Fruit fly (Drosophila melanogaster) whole organism, embryonic: Measurements from ENCODE around the gene CG14995.
A peak's percentile ranks its signal among the peaks of the same experiment; 100 is the strongest.

Experiments used
- CG12071 ChIP-seq: fragments of 200-800 bp; sonication (Bioruptor generic); optimal IDR thresholded peaks from 3 replicates; lab custom pipeline; 2018; ENCODE audit warnings: missing biosample characterization, mild to moderate bottlenecking, missing genetic modification characterization
- CG12104 ChIP-seq: fragments of 200-800 bp; sonication (Bioruptor generic); optimal IDR thresholded peaks from 3 replicates; lab custom pipeline; 2016; ENCODE audit warnings: missing biosample characterization, missing genetic modification characterization
- CG12299 ChIP-seq: fragments of 200-800 bp; sonication (Bioruptor generic); optimal IDR thresholded peaks from 2 replicates; lab custom pipeline; 2018; ENCODE audit warnings: missing biosample characterization, mild to moderate bottlenecking, missing genetic modification characterization
- CG13287 ChIP-seq: fragments of 200-800 bp; sonication (Bioruptor generic); IDR thresholded peaks from 2 replicates; pipeline ENCODE4 v1.3.6; 2022; ENCODE audit warnings: missing biosample characterization, missing genetic modification characterization; ENCODE audit not compliant: partially characterized antibody
- CG16813 ChIP-seq: fragments of 200-800 bp; sonication (Bioruptor generic); IDR thresholded peaks from 3 replicates; pipeline ENCODE4 v1.3.6; 2022; ENCODE audit warnings: missing biosample characterization, missing genetic modification characterization; ENCODE audit not compliant: partially characterized antibody
- CG17186 ChIP-seq: fragments of 200-800 bp; sonication (Bioruptor generic); optimal IDR thresholded peaks from 3 replicates; lab custom pipeline; 2017; ENCODE audit warnings: missing biosample characterization, missing genetic modification reagents, missing genetic modification characterization
- CG17802 ChIP-seq: fragments of 200-800 bp; sonication (Bioruptor generic); optimal IDR thresholded peaks from 2 replicates; lab custom pipeline; 2018; ENCODE audit warnings: missing biosample characterization, mild to moderate bottlenecking, missing genetic modification characterization, moderate library complexity
- CG1832 ChIP-seq: fragments of 200-800 bp; sonication (Bioruptor generic); optimal IDR thresholded peaks from 2 replicates; lab custom pipeline; 2017; ENCODE audit warnings: missing biosample characterization, mild to moderate bottlenecking, missing genetic modification characterization, inconsistent platforms
- CG2875 ChIP-seq: fragments of 200-800 bp; sonication (Bioruptor generic); optimal IDR thresholded peaks from 2 replicates; lab custom pipeline; 2017; ENCODE audit warnings: missing biosample characterization, mild to moderate bottlenecking, missing genetic modification characterization, missing genetic modification reagents
- CG30020 ChIP-seq: fragments of 200-800 bp; optimal IDR thresholded peaks from 2 replicates; lab custom pipeline; 2019; ENCODE audit warnings: missing biosample characterization, mild to moderate bottlenecking, missing genetic modification characterization, moderate library complexity
- CG3281 ChIP-seq: fragments of 200-800 bp; sonication (Bioruptor generic); optimal IDR thresholded peaks from 3 replicates; lab custom pipeline; 2017; ENCODE audit warnings: missing biosample characterization, mild to moderate bottlenecking, missing genetic modification characterization
- CG34224 ChIP-seq: fragments of 200-800 bp; sonication (Bioruptor generic); IDR thresholded peaks from 3 replicates; pipeline ENCODE4 v1.3.6; 2022; ENCODE audit warnings: missing biosample characterization, missing genetic modification characterization; ENCODE audit not compliant: partially characterized antibody
- CG3847 ChIP-seq: fragments of 200-800 bp; sonication (Bioruptor generic); IDR thresholded peaks from 2 replicates; pipeline ENCODE4 v1.3.6; 2022; ENCODE audit warnings: missing biosample characterization, missing genetic modification characterization
- CG4404 ChIP-seq: fragments of 200-800 bp; sonication (Bioruptor generic); IDR thresholded peaks from 2 replicates; pipeline ENCODE4 v1.3.6; 2022; ENCODE audit warnings: missing biosample characterization, missing genetic modification characterization
- CG6854 ChIP-seq: fragments of 200-800 bp; sonication (Bioruptor generic); optimal IDR thresholded peaks from 3 replicates; lab custom pipeline; 2017; ENCODE audit warnings: missing biosample characterization, mild to moderate bottlenecking, missing genetic modification characterization
- CG7745 ChIP-seq: fragments of 200-800 bp; sonication (Bioruptor generic); optimal IDR thresholded peaks from 2 replicates; lab custom pipeline; 2018; ENCODE audit warnings: missing biosample characterization, mild to moderate bottlenecking, missing genetic modification characterization, moderate library complexity
- CG8359 ChIP-seq: fragments of 200-800 bp; sonication (Bioruptor generic); optimal IDR thresholded peaks from 2 replicates; lab custom pipeline; 2017; ENCODE audit warnings: missing biosample characterization, mild to moderate bottlenecking, missing genetic modification characterization, borderline replicate concordance
- CG8478 ChIP-seq: fragments of >200 bp; optimal IDR thresholded peaks from 2 replicates; lab custom pipeline; 2018
- CG9215 ChIP-seq: fragments of 200-800 bp; sonication (Bioruptor generic); IDR thresholded peaks from 2 replicates; pipeline ENCODE4 v1.3.6; 2022; ENCODE audit warnings: missing biosample characterization, missing genetic modification characterization
- Dp ChIP-seq: fragments of 200-800 bp; sonication (Bioruptor generic); optimal IDR thresholded peaks from 2 replicates; lab custom pipeline; 2018; ENCODE audit warnings: missing biosample characterization, mild to moderate bottlenecking, missing genetic modification characterization, moderate library complexity
- Dref ChIP-seq: fragments of 200-800 bp; sonication (Bioruptor generic); IDR thresholded peaks from 2 replicates; pipeline ENCODE4 v1.3.6; 2022; ENCODE audit warnings: missing biosample characterization, missing genetic modification characterization
- Eip74EF ChIP-seq, 2 experiments: fragments of 200-800 bp in 1 of 2; fragments of >200 bp in 1 of 2; sonication (Bioruptor generic) in 1 of 2; optimal IDR thresholded peaks; 2 replicates each; lab custom pipeline; 2017 to 2019; ENCODE audit warnings: missing biosample characterization in 2 of 2, missing genetic modification characterization in 2 of 2, mild to moderate bottlenecking in 1 of 2, moderate library complexity in 1 of 2
- Lhr ChIP-seq: fragments of 200-800 bp; sonication (Bioruptor generic); optimal IDR thresholded peaks from 3 replicates; lab custom pipeline; 2017; ENCODE audit warnings: mild to moderate bottlenecking, missing biosample characterization, missing genetic modification reagents, missing genetic modification characterization
- MESR4 ChIP-seq: fragments of 200-800 bp; sonication (Bioruptor generic); optimal IDR thresholded peaks from 2 replicates; lab custom pipeline; 2018; ENCODE audit warnings: missing biosample characterization, mild to moderate bottlenecking, missing genetic modification characterization, moderate library complexity
- Mad ChIP-seq: fragments of 200-800 bp; sonication (Bioruptor generic); optimal IDR thresholded peaks from 2 replicates; lab custom pipeline; 2016; ENCODE audit warnings: missing biosample characterization, missing genetic modification characterization
- Optix ChIP-seq: fragments of 200-800 bp; sonication (Bioruptor generic); IDR thresholded peaks from 3 replicates; pipeline ENCODE4 v1.3.6; 2022; ENCODE audit warnings: missing biosample characterization, missing genetic modification characterization
- Poxn ChIP-seq: fragments of 200-800 bp; sonication (Bioruptor generic); IDR thresholded peaks from 2 replicates; pipeline ENCODE4 v1.3.6; 2022; ENCODE audit warnings: missing biosample characterization, missing genetic modification characterization
- Sry-β ChIP-seq: fragments of 200-800 bp; sonication (Bioruptor generic); optimal IDR thresholded peaks from 2 replicates; lab custom pipeline; 2018; ENCODE audit warnings: missing biosample characterization, mild to moderate bottlenecking, missing genetic modification characterization, moderate library complexity
- Tbp ChIP-seq: fragments of >200 bp; optimal IDR thresholded peaks from 2 replicates; lab custom pipeline; 2018; ENCODE audit warnings: missing biosample characterization, missing genetic modification characterization
- aop ChIP-seq: fragments of 200-800 bp; sonication (Bioruptor generic); IDR thresholded peaks from 2 replicates; pipeline ENCODE4 v1.3.6; 2022; ENCODE audit warnings: missing biosample characterization, missing genetic modification characterization
- cwo ChIP-seq: fragments of 200-800 bp; sonication (Bioruptor generic); optimal IDR thresholded peaks from 3 replicates; lab custom pipeline; 2017; ENCODE audit warnings: missing biosample characterization, missing genetic modification characterization, mild to moderate bottlenecking, moderate library complexity, missing genetic modification reagents
- dm ChIP-seq: fragments of 200-800 bp; sonication (Bioruptor generic); optimal IDR thresholded peaks from 3 replicates; lab custom pipeline; 2016; ENCODE audit warnings: missing biosample characterization, missing genetic modification characterization
- eve ChIP-seq, 2 experiments: fragments of >200 bp; optimal IDR thresholded peaks; 2 replicates each; lab custom pipeline; 2017; ENCODE audit warnings: missing biosample characterization in 2 of 2, missing genetic modification characterization in 2 of 2
- fd96Cb ChIP-seq: fragments of 200-800 bp; sonication (Bioruptor generic); optimal IDR thresholded peaks from 2 replicates; lab custom pipeline; 2018; ENCODE audit warnings: missing biosample characterization, mild to moderate bottlenecking, missing genetic modification characterization, moderate library complexity
- grn ChIP-seq: fragments of 200-800 bp; sonication (Bioruptor generic); optimal IDR thresholded peaks from 3 replicates; lab custom pipeline; 2017; ENCODE audit warnings: missing biosample characterization, missing genetic modification characterization
- gro ChIP-seq: fragments of 200-800 bp; sonication (Bioruptor generic); optimal IDR thresholded peaks from 2 replicates; lab custom pipeline; 2016; ENCODE audit warnings: missing biosample characterization, missing genetic modification characterization
- insv ChIP-seq, 2 experiments: fragments of 200-800 bp; sonication (Bioruptor generic); optimal IDR thresholded peaks; 3 replicates each; lab custom pipeline; 2016 to 2018; ENCODE audit warnings: missing biosample characterization in 2 of 2, missing genetic modification characterization in 2 of 2
- jigr1 ChIP-seq: fragments of 200-800 bp; sonication (Bioruptor generic); IDR thresholded peaks from 3 replicates; pipeline ENCODE4 v1.3.6; 2022; ENCODE audit warnings: missing biosample characterization, missing genetic modification characterization
- lab ChIP-seq: fragments of 200-800 bp; sonication (Bioruptor generic); optimal IDR thresholded peaks from 3 replicates; lab custom pipeline; 2017; ENCODE audit warnings: missing biosample characterization, missing genetic modification characterization, mild to moderate bottlenecking, moderate library complexity, missing genetic modification reagents
- nau ChIP-seq: fragments of 200-800 bp; sonication (Bioruptor generic); optimal IDR thresholded peaks from 3 replicates; lab custom pipeline; 2017; ENCODE audit warnings: missing biosample characterization, mild to moderate bottlenecking, missing genetic modification characterization, missing genetic modification reagents
- nerfin-2 ChIP-seq: fragments of 200-800 bp; sonication (Bioruptor generic); IDR thresholded peaks from 2 replicates; pipeline ENCODE4 v1.3.6; 2022; ENCODE audit warnings: missing biosample characterization, missing genetic modification characterization; ENCODE audit not compliant: partially characterized antibody
- nmo ChIP-seq: fragments of 200-800 bp; sonication (Bioruptor generic); optimal IDR thresholded peaks from 2 replicates; lab custom pipeline; 2018; ENCODE audit warnings: missing biosample characterization, mild to moderate bottlenecking, missing genetic modification characterization, moderate library complexity
- ro ChIP-seq: fragments of 200-800 bp; sonication (Bioruptor generic); IDR thresholded peaks from 2 replicates; pipeline ENCODE4 v1.3.6; 2022; ENCODE audit warnings: missing biosample characterization, missing genetic modification characterization
- run ChIP-seq: fragments of 200-800 bp; sonication (Bioruptor generic); optimal IDR thresholded peaks from 3 replicates; lab custom pipeline; 2018; ENCODE audit warnings: missing biosample characterization, mild to moderate bottlenecking, missing genetic modification characterization
- slou ChIP-seq: fragments of 200-800 bp; sonication (Bioruptor generic); optimal IDR thresholded peaks from 3 replicates; lab custom pipeline; 2016; ENCODE audit warnings: missing biosample characterization, missing genetic modification characterization
- stwl ChIP-seq: fragments of 200-800 bp; sonication (Bioruptor generic); optimal IDR thresholded peaks from 3 replicates; lab custom pipeline; 2018; ENCODE audit warnings: missing biosample characterization, mild to moderate bottlenecking, missing genetic modification characterization, moderate library complexity
- sug ChIP-seq: fragments of 200-800 bp; optimal IDR thresholded peaks from 2 replicates; lab custom pipeline; 2019; ENCODE audit warnings: missing biosample characterization, mild to moderate bottlenecking, missing genetic modification characterization, moderate library complexity
- toy ChIP-seq: fragments of 200-800 bp; sonication (Bioruptor generic); IDR thresholded peaks from 2 replicates; pipeline ENCODE4 v1.3.6; 2022; ENCODE audit warnings: missing biosample characterization, missing genetic modification characterization

The CG14995 gene

dm6 chr3L:4133724-4134678, 30.9 kb upstream of the CG14995 start, which contains the start of gene ens (continued):
- TF ChIP-seq Sry-β (GFP tag; lab: Kevin White, UChicago) (no peak), CG12299 (tag; lab: Kevin White, UChicago) (peak; percentile 22), Mad (GFP tag; lab: Kevin White, UChicago) (no peak), fd96Cb (tag; lab: Kevin White, UChicago) (no peak), jigr1 (GFP tag; lab: Robert Waterston, UW) (no peak), dm (GFP tag; lab: Kevin White, UChicago) (peak; percentile 34), MESR4 (GFP tag; lab: Kevin White, UChicago) (peak; percentile 94), cwo (GFP tag; lab: Kevin White, UChicago) (no peak), toy (GFP tag; lab: Robert Waterston, UW) (no peak), CG16813 (no peak), CG1832 (GFP tag; lab: Kevin White, UChicago) (no peak), stwl (tag; lab: Kevin White, UChicago) (peak; percentile 38), Dref (peak; percentile 35; the same call in 1 of the 2 replicates), Eip74EF (GFP tag; optimal IDR thresholded peaks at IDR 0.05; lab: Kevin White, UChicago) (no peak), eve (GFP tag; optimal IDR thresholded peaks at IDR 0.05; lab: Kevin White, UChicago) (no peak), CG34224 (GFP tag; lab: Robert Waterston, UW) (0 out of 3 replicates have a peak, but pooled peaks have one; percentile 29), CG12071 (GFP tag; lab: Kevin White, UChicago) (no peak), slou (GFP tag; lab: Kevin White, UChicago) (no peak), CG2875 (GFP tag; lab: Kevin White, UChicago) (no peak), CG13287 (GFP tag; lab: Robert Waterston, UW) (no peak), Lhr (no peak), lab (GFP tag; lab: Kevin White, UChicago) (no peak), CG3281 (no peak), CG8359 (GFP tag; lab: Kevin White, UChicago) (peak; percentile 20), CG12104 (GFP tag; lab: Kevin White, UChicago) (no peak), gro (GFP tag; lab: Kevin White, UChicago) (no peak), Optix (GFP tag; lab: Robert Waterston, UW) (no peak), nau (no peak), run (peak; percentile 14), CG30020 (tag; lab: Kevin White, UChicago) (no peak), Dp (peak; percentile 48), CG8478 (lab: Kevin White, UChicago) (no peak), nmo (GFP tag; lab: Kevin White, UChicago) (peak; percentile 23), Poxn (GFP tag; lab: Robert Waterston, UW) (no peak), grn (GFP tag; lab: Kevin White, UChicago) (no peak), CG6854 (GFP tag; lab: Kevin White, UChicago) (no peak), CG17186 (GFP tag; lab: Kevin White, UChicago) (peak; percentile 39), CG7745 (no peak), sug (tag; lab: Kevin White, UChicago) (peak; percentile 36), CG4404 (no peak), nerfin-2 (no peak), CG3847 (no peak), Tbp (GFP tag; lab: Kevin White, UChicago) (no peak), aop (GFP tag; lab: Robert Waterston, UW) (0 out of 2 replicates have a peak, but pooled peaks have one; percentile 9), insv (GFP tag; optimal IDR thresholded peaks at IDR 0.05; lab: Kevin White, UChicago) (peak in 1 of 2 experiments; percentile 52), CG9215 (GFP tag; lab: Robert Waterston, UW) (no peak), ro (GFP tag; lab: Robert Waterston, UW) (no peak), CG17802 (tag; lab: Kevin White, UChicago) (no peak)
